Fruit fly (Drosophila melanogaster) whole organism, adult: ENCODE results near the gene Cog2.

ENCODE experiments used
- CG11617 ChIP-seq: fragments of 200-800 bp; sonication (Bioruptor generic); optimal IDR thresholded peaks from 2 replicates; lab custom pipeline; 2017; ENCODE audit warnings: mild to moderate bottlenecking, missing biosample characterization, missing genetic modification reagents, missing genetic modification characterization
- CG12768 ChIP-seq: fragments of 200-800 bp; sonication (Bioruptor generic); optimal IDR thresholded peaks from 2 replicates; lab custom pipeline; 2017; ENCODE audit warnings: missing biosample characterization, missing genetic modification characterization, mild to moderate bottlenecking, moderate library complexity, missing genetic modification reagents
- CG14711 ChIP-seq: fragments of 200-800 bp; sonication (Bioruptor generic); optimal IDR thresholded peaks from 2 replicates; lab custom pipeline; 2018; ENCODE audit warnings: missing biosample characterization, mild to moderate bottlenecking, missing genetic modification characterization, moderate library complexity
- CG1620 ChIP-seq: fragments of 200-800 bp; sonication (Bioruptor generic); optimal IDR thresholded peaks from 2 replicates; lab custom pipeline; 2016; ENCODE audit warnings: missing biosample characterization, missing genetic modification characterization
- CG33017 ChIP-seq: fragments of 200-800 bp; sonication (Bioruptor generic); optimal IDR thresholded peaks from 2 replicates; lab custom pipeline; 2018; ENCODE audit warnings: missing biosample characterization, mild to moderate bottlenecking, missing genetic modification characterization, moderate library complexity
- CG5204 ChIP-seq: fragments of 200-800 bp; sonication (Bioruptor generic); optimal IDR thresholded peaks from 2 replicates; lab custom pipeline; 2016; ENCODE audit warnings: missing biosample characterization, missing genetic modification characterization
- CG7045 ChIP-seq: fragments of 200-800 bp; sonication (Bioruptor generic); optimal IDR thresholded peaks from 2 replicates; lab custom pipeline; 2017; ENCODE audit warnings: missing biosample characterization, mild to moderate bottlenecking, missing genetic modification characterization
- CG7101 ChIP-seq: fragments of 200-800 bp; sonication (Bioruptor generic); optimal IDR thresholded peaks from 2 replicates; lab custom pipeline; 2018; ENCODE audit warnings: missing biosample characterization, mild to moderate bottlenecking, missing genetic modification characterization, moderate library complexity
- Clk ChIP-seq: fragments of 200-800 bp; sonication (Bioruptor generic); optimal IDR thresholded peaks from 2 replicates; lab custom pipeline; 2017; ENCODE audit warnings: missing biosample characterization, missing genetic modification characterization
- Crg-1 ChIP-seq: fragments of 200-800 bp; sonication (Bioruptor generic); optimal IDR thresholded peaks from 2 replicates; lab custom pipeline; 2016; ENCODE audit warnings: missing biosample characterization, missing genetic modification characterization
- Hr96 ChIP-seq: fragments of 200-800 bp; sonication (Bioruptor generic); optimal IDR thresholded peaks from 2 replicates; lab custom pipeline; 2016; ENCODE audit warnings: missing biosample characterization, missing genetic modification characterization
- Mnt ChIP-seq: fragments of 200-800 bp; sonication (Bioruptor generic); optimal IDR thresholded peaks from 2 replicates; lab custom pipeline; 2016; ENCODE audit warnings: missing biosample characterization, mild to moderate bottlenecking, missing genetic modification characterization
- bab1 ChIP-seq: fragments of 200-800 bp; sonication (Bioruptor generic); optimal IDR thresholded peaks from 3 replicates; lab custom pipeline; 2019; ENCODE audit warnings: missing biosample characterization, mild to moderate bottlenecking, missing genetic modification characterization, moderate library complexity
- cnc ChIP-seq, 2 experiments: fragments of >200 bp; optimal IDR thresholded peaks; 2 replicates each; lab custom pipeline; 2017
- kay ChIP-seq: fragments of 200-800 bp; sonication (Bioruptor generic); peaks from one replicate; lab custom pipeline; 2016; ENCODE audit warnings: missing biosample characterization, missing genetic modification characterization, borderline replicate concordance
- ovo ChIP-seq: fragments of 200-800 bp; sonication (Bioruptor generic); optimal IDR thresholded peaks from 2 replicates; lab custom pipeline; 2016; ENCODE audit warnings: missing biosample characterization, missing genetic modification characterization
- pad ChIP-seq: fragments of 200-800 bp; sonication (Bioruptor generic); optimal IDR thresholded peaks from 3 replicates; lab custom pipeline; 2017; ENCODE audit warnings: missing biosample characterization, missing genetic modification characterization, mild to moderate bottlenecking, moderate library complexity, missing genetic modification reagents
- tj ChIP-seq: fragments of 200-800 bp; sonication (Bioruptor generic); optimal IDR thresholded peaks from 3 replicates; lab custom pipeline; 2017; ENCODE audit warnings: missing biosample characterization, mild to moderate bottlenecking, missing genetic modification characterization, moderate library complexity
- toe ChIP-seq: fragments of 200-800 bp; sonication (Bioruptor generic); optimal IDR thresholded peaks from 2 replicates; lab custom pipeline; 2016; ENCODE audit warnings: missing biosample characterization, missing genetic modification characterization

Cog2 gene

DNA sequence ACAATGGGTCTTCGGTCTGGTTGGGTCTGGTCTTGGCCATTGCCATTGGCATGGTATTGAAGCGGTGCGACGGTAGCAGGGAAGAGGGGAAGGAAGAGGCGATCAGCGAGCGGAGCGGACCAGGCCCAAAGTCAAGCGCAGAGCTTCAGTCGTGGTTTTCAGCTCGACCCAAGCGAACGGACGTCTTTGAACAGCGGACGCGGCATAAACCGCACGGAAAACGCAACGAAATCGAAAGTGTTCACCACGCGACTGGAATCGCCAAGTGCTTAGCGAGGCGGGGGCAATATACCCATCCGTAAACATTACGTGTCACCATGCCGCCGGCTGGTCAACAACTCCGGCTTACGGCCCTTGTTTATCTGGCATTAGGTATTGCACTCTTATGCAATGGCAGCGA lies 45.1 kb downstream of the Cog2 start, which contains the start of gene CG14866:
CG14866 (plus strand) TSS at position 146 of the 400 bp plus-strand sequence.
- TF ChIP-seq Mnt (no peak), Hr96 (GFP tag; lab: Kevin White, UChicago) (no peak)

dm6 chr3R:15313836-15314235 lies 47.6 kb downstream of the Cog2 start:
- TF ChIP-seq Clk (GFP tag; lab: Kevin White, UChicago), result no peak
- no peak for TF ChIP-seq Crg-1 (GFP tag; lab: Kevin White, UChicago)
- no peak for TF ChIP-seq CG12768 (GFP tag; lab: Kevin White, UChicago)
- no peak for TF ChIP-seq Mnt
- no peak for TF ChIP-seq CG1620 (GFP tag; lab: Kevin White, UChicago)
- no peak for TF ChIP-seq Hr96 (GFP tag; lab: Kevin White, UChicago)

DNA sequence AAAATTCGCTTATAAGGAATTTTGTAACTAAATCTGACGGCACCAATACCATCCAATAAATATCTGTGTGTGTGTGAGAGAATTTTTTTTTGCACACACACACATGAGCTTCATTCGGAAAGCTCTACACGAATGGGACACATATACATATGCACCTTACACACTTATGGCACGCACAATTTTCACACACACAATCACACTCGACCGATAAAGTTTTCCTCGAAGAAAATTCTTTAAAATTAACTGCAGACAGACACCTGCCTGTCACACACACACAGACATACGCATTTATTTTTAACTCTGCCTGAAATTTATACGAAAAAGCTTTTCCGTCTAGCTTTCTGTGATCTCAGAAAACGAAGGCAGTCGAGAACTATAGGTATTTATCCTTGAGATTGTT lies 50.8 kb downstream of the Cog2 start:
- TF ChIP-seq Mnt (no peak), cnc (optimal IDR thresholded peaks at IDR 0.05; lab: Kevin White, UChicago) (no peak), toe (GFP tag; lab: Kevin White, UChicago) (no peak), ovo (GFP tag; lab: Kevin White, UChicago) (no peak), pad (GFP tag; lab: Kevin White, UChicago) (no peak), CG1620 (GFP tag; lab: Kevin White, UChicago) (no peak), CG14711 (tag; lab: Kevin White, UChicago) (no peak), CG33017 (tag; lab: Kevin White, UChicago) (no peak), Clk (GFP tag; lab: Kevin White, UChicago) (no peak), tj (GFP tag; lab: Kevin White, UChicago) (no peak), CG12768 (GFP tag; lab: Kevin White, UChicago) (no peak), Crg-1 (GFP tag; lab: Kevin White, UChicago) (no peak), bab1 (GFP tag; lab: Kevin White, UChicago) (no peak), CG7045 (no peak), CG5204 (GFP tag; lab: Kevin White, UChicago) (no peak)

dm6 chr3R:15309924-15310323 lies 51.5 kb downstream of the Cog2 start, which contains the start of gene Tm2:
Tm2 (plus strand) TSS chr3R:15310193.
- TF ChIP-seq CG7101 (tag; lab: Kevin White, UChicago), result no peak
- TF ChIP-seq kay (GFP tag; lab: Kevin White, UChicago), result no peak
- TF ChIP-seq CG11617, result no peak
- no peak for TF ChIP-seq CG14711 (tag; lab: Kevin White, UChicago)
- no peak for TF ChIP-seq Crg-1 (GFP tag; lab: Kevin White, UChicago)
- TF ChIP-seq CG5204 (GFP tag; lab: Kevin White, UChicago), result no peak
- no peak for TF ChIP-seq cnc (optimal IDR thresholded peaks at IDR 0.05; lab: Kevin White, UChicago)
